Fruit fly (Drosophila melanogaster): Measurements from ENCODE around the gene hoe1.
A peak's percentile ranks its signal among the peaks of the same experiment; 100 is the strongest.

The hoe1 gene

DNA sequence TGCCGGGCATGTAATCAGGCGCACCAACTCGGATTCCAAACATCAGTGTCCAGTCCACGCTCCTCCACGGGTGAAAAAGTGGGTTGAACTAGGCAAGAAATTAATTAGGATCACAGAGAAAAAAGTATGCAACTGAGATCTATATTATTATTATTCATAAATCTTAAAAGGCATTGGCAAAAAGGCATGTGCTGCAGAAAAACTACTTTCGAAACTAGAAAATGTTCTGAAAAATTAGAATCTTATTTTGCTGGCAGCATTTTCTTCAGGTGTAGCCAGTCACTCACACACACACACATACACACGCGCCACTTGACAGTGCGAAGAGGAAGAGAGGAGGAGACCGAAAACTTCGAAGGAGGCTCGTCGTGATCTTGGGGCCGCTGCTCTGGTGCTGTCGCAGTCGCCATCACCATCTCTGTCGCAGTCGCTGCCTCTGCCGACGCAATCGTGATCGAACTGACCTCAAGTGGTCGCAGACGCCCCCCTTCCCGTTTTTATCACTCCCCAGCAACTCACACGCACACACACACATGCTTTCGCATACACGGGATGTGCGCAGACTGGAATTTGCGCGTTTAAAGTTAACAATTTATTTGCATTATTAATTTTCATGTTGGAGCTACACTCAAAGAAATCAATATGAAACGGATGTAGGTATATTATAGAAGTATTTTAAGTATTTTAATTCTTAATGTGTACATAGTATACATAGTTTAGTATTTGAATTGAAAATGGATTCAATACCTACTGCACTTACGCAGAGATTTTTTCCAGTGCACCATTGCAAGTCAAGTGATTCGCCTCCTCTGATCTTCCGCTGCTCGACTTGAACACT is 44.6 kb downstream of the hoe1 start (continued):
- TF ChIP-seq CG4730 (GFP tag; IDR thresholded peaks at IDR 0.05) (peak; percentile 59), CG3995 (GFP tag; optimal IDR thresholded peaks at IDR 0.05) (no peak), CG8281 (tag; optimal IDR thresholded peaks at IDR 0.05) (no peak), CG12299 (tag; optimal IDR thresholded peaks at IDR 0.05) (no peak), Ravus (GFP tag; IDR thresholded peaks at IDR 0.05) (peak; percentile 27; the same call in 1 of the 2 replicates), mirr (GFP tag; optimal IDR thresholded peaks at IDR 0.05) (no peak), h (optimal IDR thresholded peaks at IDR 0.05) (no peak), Fer2 (tag; optimal IDR thresholded peaks at IDR 0.05) (no peak), CG2678 (tag; optimal IDR thresholded peaks at IDR 0.05) (peak; percentile 68), kni (GFP tag; optimal IDR thresholded peaks at IDR 0.05) (no peak), CG8765 (GFP tag; IDR thresholded peaks at IDR 0.05) (0 out of 2 replicates have a peak, but pooled peaks have one; percentile 42), Dll (GFP tag; IDR thresholded peaks at IDR 0.05; ENCODE audit: partially characterized antibody) (no peak), kay (GFP tag; optimal IDR thresholded peaks at IDR 0.05) (no peak), Antp (GFP tag; optimal IDR thresholded peaks at IDR 0.05) (peak; percentile 10), CG4854 (GFP tag; optimal IDR thresholded peaks at IDR 0.05) (no peak), Drgx (GFP tag; IDR thresholded peaks at IDR 0.05) (peak; percentile 94), Neu2 (GFP tag; optimal IDR thresholded peaks at IDR 0.05; ENCODE audit: borderline replicate concordance) (no peak), H15 (GFP tag; IDR thresholded peaks at IDR 0.05) (peak; percentile 74; the same call in 2 of the 3 replicates), CG11456 (GFP tag; IDR thresholded peaks at IDR 0.05) (peak; percentile 83; the same call in 2 of the 3 replicates), Fer3 (tag; optimal IDR thresholded peaks at IDR 0.05) (peak; percentile 62), gt (GFP tag; IDR thresholded peaks at IDR 0.05) (no peak), BtbVII (GFP tag; optimal IDR thresholded peaks at IDR 0.05) (peak; percentile 39), Oaz (GFP tag; IDR thresholded peaks at IDR 0.05) (0 out of 2 replicates have a peak, but pooled peaks have one; percentile 15), Dip3 (GFP tag; optimal IDR thresholded peaks at IDR 0.05) (no peak), tll (GFP tag; optimal IDR thresholded peaks at IDR 0.05) (no peak), CG32767 (GFP tag; IDR thresholded peaks at IDR 0.05) (peak; percentile 32), Aef1 (GFP tag; IDR thresholded peaks at IDR 0.05) (peak; percentile 64), Myb (GFP tag; optimal IDR thresholded peaks at IDR 0.05) (no peak), seq (GFP tag; IDR thresholded peaks at IDR 0.05) (peak; percentile 44; the same call in 1 of the 2 replicates), CG15601 (tag; optimal IDR thresholded peaks at IDR 0.05) (no peak), CG42726 (GFP tag; IDR thresholded peaks at IDR 0.05; ENCODE audit: partially characterized antibody) (no peak), Gsc (GFP tag; IDR thresholded peaks at IDR 0.05) (no peak), bsh (GFP tag; optimal IDR thresholded peaks at IDR 0.05) (peak; percentile 75 to 81), yki (optimal IDR thresholded peaks at IDR 0.05) (no peak), H2.0 (GFP tag; IDR thresholded peaks at IDR 0.05) (peak; percentile 64), CG7372 (GFP tag; IDR thresholded peaks at IDR 0.05) (peak; percentile 53; the same call in 1 of the 2 replicates), CG17912 (GFP tag; optimal IDR thresholded peaks at IDR 0.05) (no peak), dysf (GFP tag; IDR thresholded peaks at IDR 0.05) (peak; percentile 75), CG6175 (GFP tag; IDR thresholded peaks at IDR 0.05) (peak; percentile 45; the same call in 1 of the 3 replicates), Sin3A (optimal IDR thresholded peaks at IDR 0.05) (no peak), HLHmδ (GFP tag; optimal IDR thresholded peaks at IDR 0.05) (no peak), MBD-R2 (GFP tag; IDR thresholded peaks at IDR 0.05) (0 out of 2 replicates have a peak, but pooled peaks have one; percentile 9), ato (GFP tag; IDR thresholded peaks at IDR 0.05; ENCODE audit: partially characterized antibody) (no peak), CG13123 (GFP tag; optimal IDR thresholded peaks at IDR 0.05) (no peak), Nf-YB (GFP tag; optimal IDR thresholded peaks at IDR 0.05) (peak; percentile 24), peb (GFP tag; IDR thresholded peaks at IDR 0.05) (no peak), Atf6 (GFP tag; IDR thresholded peaks at IDR 0.05) (0 out of 2 replicates have a peak, but pooled peaks have one; percentile 13), Ets97D (GFP tag; optimal IDR thresholded peaks at IDR 0.05) (no peak), unpg (GFP tag; optimal IDR thresholded peaks at IDR 0.05) (peak; percentile 78), row (GFP tag; IDR thresholded peaks at IDR 0.05) (peak; percentile 66)

Data from whole organism, embryonic.